Worm (Caenorhabditis elegans) whole organism, L3 larva: ENCODE measurements around the gene exh-1.

Source experiments
- R02D3.7 ChIP-seq: fragments of 150-350 bp; optimal IDR thresholded peaks from 2 replicates; lab custom pipeline; 2014; ENCODE audit warnings: missing biosample characterization, missing genetic modification characterization
- aly-2 ChIP-seq: fragments of 150-350 bp; optimal IDR thresholded peaks from 2 replicates; lab custom pipeline; 2014; ENCODE audit warnings: missing biosample characterization, missing genetic modification characterization
- ama-1 ChIP-seq: fragments of 150-350 bp; optimal IDR thresholded peaks from 2 replicates; lab custom pipeline; 2018
- ceh-82 ChIP-seq: fragments of 150-350 bp; optimal IDR thresholded peaks from 2 replicates; lab custom pipeline; 2014; ENCODE audit warnings: missing biosample characterization, missing genetic modification characterization
- egl-27 ChIP-seq: sonication (generic microtip); optimal IDR thresholded peaks from 4 replicates; lab custom pipeline; 2017; ENCODE audit warnings: missing biosample characterization, missing genetic modification reagents, missing genetic modification characterization
- egl-5 ChIP-seq: fragments of 150-350 bp; optimal IDR thresholded peaks from 2 replicates; lab custom pipeline; 2017; ENCODE audit warnings: missing biosample characterization, missing genetic modification reagents, missing genetic modification characterization, inconsistent platforms
- elt-1 ChIP-seq: fragments of 150-350 bp; optimal IDR thresholded peaks from 2 replicates; lab custom pipeline; 2014; ENCODE audit warnings: missing biosample characterization, missing genetic modification characterization
- elt-2 ChIP-seq: sonication (generic microtip); optimal IDR thresholded peaks from 2 replicates; lab custom pipeline; 2016; ENCODE audit warnings: missing genetic modification reagents, mild to moderate bottlenecking, missing genetic modification characterization, missing compliant biosample characterization
- elt-3 ChIP-seq, 3 experiments: fragments of 150-350 bp in 1 of 3; sonication (generic microtip) in 2 of 3; optimal IDR thresholded peaks; 2 replicates in 2 of 3; 4 replicates in 1 of 3; lab custom pipeline; 2014 to 2017; ENCODE audit warnings: missing biosample characterization in 3 of 3, missing genetic modification characterization in 3 of 3
- eor-1 ChIP-seq, 2 experiments: fragments of 150-350 bp; optimal IDR thresholded peaks; 2 replicates each; lab custom pipeline; 2014 to 2018; ENCODE audit warnings: missing biosample characterization in 2 of 2, missing genetic modification characterization in 2 of 2
- fkh-2 ChIP-seq: fragments of 150-350 bp; optimal IDR thresholded peaks from 2 replicates; lab custom pipeline; 2014; ENCODE audit warnings: missing biosample characterization, missing genetic modification reagents, missing genetic modification characterization
- fos-1 ChIP-seq: fragments of 150-350 bp; optimal IDR thresholded peaks from 2 replicates; lab custom pipeline; 2014; ENCODE audit warnings: missing biosample characterization, missing genetic modification characterization
- hmg-11 ChIP-seq: sonication (generic microtip); optimal IDR thresholded peaks from 2 replicates; lab custom pipeline; 2016; ENCODE audit warnings: missing genetic modification characterization, missing compliant biosample characterization
- jun-1 ChIP-seq: fragments of 150-350 bp; optimal IDR thresholded peaks from 2 replicates; lab custom pipeline; 2014; ENCODE audit warnings: missing biosample characterization, missing genetic modification reagents, missing genetic modification characterization
- lin-15B ChIP-seq: fragments of 150-350 bp; optimal IDR thresholded peaks from 2 replicates; lab custom pipeline; 2014; ENCODE audit warnings: missing biosample characterization, missing genetic modification characterization
- lin-39 ChIP-seq: fragments of 150-350 bp; optimal IDR thresholded peaks from 2 replicates; lab custom pipeline; 2018; ENCODE audit warnings: missing biosample characterization, missing genetic modification reagents, missing genetic modification characterization
- lsy-12 ChIP-seq: sonication (generic microtip); optimal IDR thresholded peaks from 2 replicates; lab custom pipeline; 2016; ENCODE audit warnings: mild to moderate bottlenecking, missing genetic modification characterization, missing compliant biosample characterization
- mml-1 ChIP-seq: fragments of 150-350 bp; sonication (generic microtip); optimal IDR thresholded peaks from 3 replicates; lab custom pipeline; 2014; ENCODE audit warnings: missing biosample characterization, missing genetic modification characterization
- nfya-1 ChIP-seq: sonication (generic microtip); optimal IDR thresholded peaks from 2 replicates; lab custom pipeline; 2017; ENCODE audit warnings: missing genetic modification characterization, mild to moderate bottlenecking, missing compliant biosample characterization, antibody characterized with exemption, moderate library complexity; ENCODE audit not compliant: insufficient read depth
- nhr-237 ChIP-seq: fragments of 150-350 bp; optimal IDR thresholded peaks from 2 replicates; lab custom pipeline; 2014; ENCODE audit warnings: missing biosample characterization, missing genetic modification characterization
- nhr-25 ChIP-seq: sonication (generic microtip); optimal IDR thresholded peaks from 2 replicates; lab custom pipeline; 2017; ENCODE audit warnings: missing biosample characterization, missing genetic modification characterization
- nhr-28 ChIP-seq: fragments of 150-350 bp; optimal IDR thresholded peaks from 2 replicates; lab custom pipeline; 2014; ENCODE audit warnings: missing biosample characterization, missing genetic modification characterization
- nhr-77 ChIP-seq: fragments of 150-350 bp; optimal IDR thresholded peaks from 2 replicates; lab custom pipeline; 2014; ENCODE audit warnings: missing biosample characterization, missing genetic modification characterization
- pha-4 ChIP-seq: fragments of 150-350 bp; optimal IDR thresholded peaks from 2 replicates; lab custom pipeline; 2014; ENCODE audit warnings: missing biosample characterization, missing genetic modification reagents, missing genetic modification characterization
- pqm-1 ChIP-seq: fragments of 150-350 bp; optimal IDR thresholded peaks from 2 replicates; lab custom pipeline; 2017; ENCODE audit warnings: missing biosample characterization, missing genetic modification characterization, inconsistent platforms
- sea-2 ChIP-seq: fragments of 150-350 bp; sonication (generic microtip); optimal IDR thresholded peaks from 4 replicates; lab custom pipeline; 2014; ENCODE audit warnings: missing biosample characterization, missing genetic modification reagents, missing genetic modification characterization
- skn-1 ChIP-seq: fragments of 150-350 bp; optimal IDR thresholded peaks from 2 replicates; lab custom pipeline; 2014; ENCODE audit warnings: missing biosample characterization, missing genetic modification characterization
- tbx-2 ChIP-seq: sonication (generic microtip); optimal IDR thresholded peaks from 2 replicates; lab custom pipeline; 2016; ENCODE audit warnings: mild to moderate bottlenecking, missing genetic modification characterization, missing compliant biosample characterization
- unc-39 ChIP-seq: sonication (generic microtip); optimal IDR thresholded peaks from 4 replicates; lab custom pipeline; 2017; ENCODE audit warnings: missing biosample characterization, missing genetic modification characterization
- ztf-11 ChIP-seq: fragments of 150-350 bp; optimal IDR thresholded peaks from 2 replicates; lab custom pipeline; 2014; ENCODE audit warnings: missing biosample characterization, missing genetic modification characterization
- ztf-4 ChIP-seq: fragments of 150-350 bp; optimal IDR thresholded peaks from 2 replicates; lab custom pipeline; 2014; ENCODE audit warnings: missing biosample characterization, missing genetic modification characterization

Gene exh-1

ce11 chrV:3118167-3118566 is 38.7 kb upstream of the exh-1 start, which contains the start of gene clec-210:
clec-210 (plus strand) TSS chrV:3118377.
- TF ChIP-seq lin-39 (tag; lab: Kevin White, UChicago), result no peak
- TF ChIP-seq elt-1 (tag; lab: Kevin White, UChicago), result no peak
- TF ChIP-seq R02D3.7 (tag; lab: Kevin White, UChicago), result no peak
- TF ChIP-seq egl-27 (tag; lab: Kevin White, UChicago), result no peak
- TF ChIP-seq elt-2 (tag; lab: Kevin White, UChicago), result peak; percentile 55
- TF ChIP-seq pqm-1 (tag; lab: Kevin White, UChicago), result peak; percentile 42

DNA sequence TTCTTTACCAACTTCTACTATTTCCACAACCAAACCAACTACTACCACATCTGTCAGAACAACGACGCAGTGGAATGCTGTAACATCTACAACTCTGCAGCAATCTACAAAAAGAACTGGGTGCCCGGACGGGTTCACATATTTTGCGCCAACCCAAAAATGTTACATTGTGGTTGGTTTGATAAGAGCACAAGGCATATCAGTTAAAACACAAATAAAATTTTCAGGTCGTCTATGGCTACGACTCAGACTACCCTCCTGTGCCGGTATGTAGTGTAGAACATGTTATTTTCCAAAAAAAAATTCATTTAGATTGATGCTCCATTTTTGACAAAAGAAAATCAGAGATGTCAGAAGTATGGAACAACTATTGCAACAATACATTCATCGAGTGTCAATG is 37.7 kb upstream of the exh-1 start:
- no peak for TF ChIP-seq elt-1 (tag; lab: Kevin White, UChicago)
- no peak for TF ChIP-seq fkh-2
- peak; percentile 19 for TF ChIP-seq pqm-1 (tag; lab: Kevin White, UChicago)
- TF ChIP-seq tbx-2 (tag; lab: Kevin White, UChicago), result no peak
- peak; percentile 47 for TF ChIP-seq elt-2 (tag; lab: Kevin White, UChicago)

- TF ChIP-seq mml-1 (no peak), R02D3.7 (tag; lab: Kevin White, UChicago) (no peak), nhr-237 (no peak), ztf-11 (tag; lab: Kevin White, UChicago) (no peak), lsy-12 (tag; lab: Kevin White, UChicago) (no peak), tbx-2 (tag; lab: Kevin White, UChicago) (no peak), lin-39 (tag; lab: Kevin White, UChicago) (no peak), unc-39 (no peak), ztf-4 (no peak), ama-1 (lab: Kevin White, UChicago) (no peak), hmg-11 (tag; lab: Kevin White, UChicago) (no peak)
These were observed 35.1 kb upstream of the exh-1 start, which contains the start of gene srt-56 for ce11 chrV:3121743-3122142. srt-56 (minus strand) TSS chrV:3121843.

DNA sequence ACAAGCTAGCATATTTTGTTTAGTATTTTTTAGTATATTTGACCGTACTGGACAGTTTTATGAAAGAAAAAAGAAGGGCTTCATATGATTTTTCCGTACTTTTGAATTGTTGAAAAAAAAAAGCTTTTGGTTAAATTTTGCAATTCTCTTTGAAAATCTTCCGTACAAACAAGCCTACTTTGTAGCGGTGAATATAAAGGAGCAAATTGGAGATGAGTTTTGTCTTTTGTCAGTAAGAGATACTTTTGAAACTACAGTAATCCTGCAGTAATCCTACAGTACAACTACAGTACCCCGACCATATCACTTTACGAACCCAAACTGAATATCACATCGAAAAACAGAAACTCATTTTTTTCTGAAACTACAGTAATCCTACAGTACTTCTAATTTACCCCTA is 34.5 kb upstream of the exh-1 start:
- TF ChIP-seq jun-1 (tag; lab: Kevin White, UChicago) (no peak), aly-2 (tag; lab: Kevin White, UChicago) (no peak)

ce11 chrV:3124912-3125311 is 32.0 kb upstream of the exh-1 start, which contains the start of gene Y73C8C.12:
Y73C8C.12 (plus strand) TSS chrV:3125212.
- TF ChIP-seq R02D3.7 (tag; lab: Kevin White, UChicago), result no peak

DNA sequence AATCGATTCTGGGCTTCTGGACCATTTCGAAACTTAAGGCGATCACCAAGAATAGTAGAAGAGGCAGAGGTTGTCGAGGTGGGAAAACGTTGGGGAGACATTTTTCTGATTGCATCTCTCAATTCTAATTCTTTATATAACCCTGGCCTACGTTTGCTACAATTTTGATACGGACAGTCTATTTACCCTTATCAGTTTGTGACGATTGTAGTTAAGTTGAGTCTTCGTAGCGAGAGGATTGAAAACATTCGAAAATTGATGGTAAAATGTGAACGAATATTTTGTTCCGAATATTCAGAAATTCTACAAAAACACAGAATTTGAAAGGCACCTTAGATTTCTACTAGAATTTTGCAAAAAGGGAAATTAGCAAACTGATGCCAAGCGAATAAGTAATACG is 29.2 kb upstream of the exh-1 start, which contains the start of gene Y73C8C.10:
Gene Y73C8C.10 (minus strand): TSS at position 101 of the 400 bp plus-strand sequence.
- TF ChIP-seq skn-1 (tag; lab: Kevin White, UChicago), result no peak
- TF ChIP-seq lsy-12 (tag; lab: Kevin White, UChicago), result no peak
- TF ChIP-seq elt-2 (tag; lab: Kevin White, UChicago), result peak; percentile 6
- no peak for TF ChIP-seq lin-15B (tag; lab: Kevin White, UChicago)

DNA sequence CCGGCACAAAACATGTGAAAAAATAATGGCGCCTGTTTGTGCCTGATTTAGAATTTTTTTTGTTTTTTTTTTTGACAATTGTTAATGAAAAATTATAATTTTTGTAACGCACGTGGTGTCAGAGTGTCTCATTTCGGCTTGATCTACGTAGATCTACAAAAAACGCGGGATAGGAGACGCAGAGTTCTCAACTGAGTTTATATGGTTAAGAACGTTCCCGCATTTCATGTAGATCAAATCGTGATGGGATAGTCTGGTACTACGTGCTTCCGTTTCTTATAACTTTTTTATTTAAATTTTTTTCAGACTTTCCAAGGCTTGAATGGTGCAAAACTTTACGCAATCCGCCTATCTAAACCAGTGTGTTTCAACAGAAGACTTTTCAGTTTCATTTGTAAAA is 28.1 kb upstream of the exh-1 start, which contains the start of gene tat-6:
Gene tat-6 (plus strand): TSS at position 301 of the 400 bp plus-strand sequence.
- no peak for TF ChIP-seq pha-4 (tag; lab: Kevin White, UChicago)
- no peak for TF ChIP-seq elt-1 (tag; lab: Kevin White, UChicago)
- no peak for TF ChIP-seq hmg-11 (tag; lab: Kevin White, UChicago)
- TF ChIP-seq nhr-77, result no peak
- TF ChIP-seq egl-27 (tag; lab: Kevin White, UChicago), result no peak
- TF ChIP-seq nhr-25, result no peak
- no peak for TF ChIP-seq fkh-2
- no peak for TF ChIP-seq nfya-1 (tag; lab: Kevin White, UChicago)
- TF ChIP-seq ceh-82 (tag; lab: Kevin White, UChicago), result no peak
- no peak for TF ChIP-seq sea-2
- TF ChIP-seq fos-1, result no peak
- no peak for TF ChIP-seq egl-5 (tag; lab: Kevin White, UChicago)
- no peak for TF ChIP-seq nhr-28
- TF ChIP-seq lin-39 (tag; lab: Kevin White, UChicago), result no peak
- no peak for TF ChIP-seq elt-3 (tag; optimal IDR thresholded peaks at IDR 0.05; lab: Kevin White, UChicago)
- TF ChIP-seq jun-1 (tag; lab: Kevin White, UChicago), result no peak
- TF ChIP-seq unc-39, result no peak
- TF ChIP-seq eor-1 (tag; optimal IDR thresholded peaks at IDR 0.05; lab: Kevin White, UChicago), result no peak
